Worm (Caenorhabditis elegans): ENCODE data around the gene tbc-2.

DNA sequence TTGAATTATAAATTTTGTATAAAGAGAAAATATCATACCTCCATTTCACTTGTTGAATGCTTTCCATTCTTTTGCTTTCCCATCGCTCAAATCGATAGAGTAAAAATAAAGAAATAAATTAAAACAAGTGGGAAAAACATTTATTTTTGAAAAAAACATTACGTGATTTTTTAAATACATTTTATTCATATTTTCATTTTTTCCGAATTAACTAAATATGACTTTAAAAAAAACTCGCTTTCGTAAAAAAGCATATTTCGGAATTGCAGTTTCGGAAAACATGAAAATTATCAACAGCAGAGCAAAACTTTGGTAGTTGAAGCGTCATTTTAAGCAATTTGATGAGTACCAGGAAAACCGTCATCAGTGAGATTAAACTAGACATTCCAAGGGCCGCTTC, 27.7 kb downstream of the tbc-2 start, which contains the start of gene K05F1.8:
- TF ChIP-seq him-1 (tag; optimal IDR thresholded peaks at IDR 0.05) (no peak), W03F9.2 (tag; optimal IDR thresholded peaks at IDR 0.05) (no peak)

Measured in whole organism, L4/young adult.